Worm (Caenorhabditis elegans): ENCODE results near the gene F40B5.2.

- TF ChIP-seq klf-2 (GFP tag; conservative IDR thresholded peaks at IDR 0.05): no peak
- no peak for TF ChIP-seq T22C8.4 (GFP tag; IDR thresholded peaks at IDR 0.05)
- TF ChIP-seq ref-1 (GFP tag; conservative IDR thresholded peaks at IDR 0.05): no peak
- TF ChIP-seq tab-1 (GFP tag; IDR thresholded peaks at IDR 0.05): no peak
- no peak for TF ChIP-seq flt-1 (GFP tag; IDR thresholded peaks at IDR 0.05)
Observed at ce11 chrX:8362379-8362778, 5.3 kb upstream of the F40B5.2 start.
